Fruit fly (Drosophila melanogaster): Measurements from ENCODE around the gene HisRS.
A peak's percentile ranks its signal among the peaks of the same experiment; 100 is the strongest.

HisRS gene

DNA sequence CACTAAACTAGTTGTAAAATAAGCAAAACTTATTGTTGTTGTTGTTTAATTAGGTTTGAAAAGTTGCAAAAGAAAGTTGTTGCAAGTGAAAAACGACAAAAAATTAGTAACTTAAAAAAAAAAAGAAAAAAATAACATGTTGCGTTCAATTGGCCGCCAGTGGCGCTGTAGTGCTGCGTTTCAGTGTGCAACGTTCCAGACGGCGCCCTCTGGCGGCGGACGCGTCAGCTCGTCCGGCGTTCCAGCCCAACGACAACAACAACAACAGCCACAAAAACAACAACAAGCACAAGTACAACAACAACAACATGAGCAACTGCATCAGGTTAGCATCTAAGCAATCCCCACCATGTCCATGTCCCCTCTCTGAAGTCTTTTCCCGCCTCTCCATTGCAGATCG is 2.2 kb downstream of the HisRS start (continued):
- TF ChIP-seq stc (GFP tag; IDR thresholded peaks at IDR 0.05) (0 out of 2 replicates have a peak, but pooled peaks have one; percentile 15), CG4617 (GFP tag; optimal IDR thresholded peaks at IDR 0.05; ENCODE audit: borderline replicate concordance) (no peak), tup (GFP tag; optimal IDR thresholded peaks at IDR 0.05) (no peak), sob (GFP tag; IDR thresholded peaks at IDR 0.05) (peak; percentile 52; the same call in 1 of the 2 replicates), CG13296 (GFP tag; optimal IDR thresholded peaks at IDR 0.05) (peak; percentile 26), pho (GFP tag; optimal IDR thresholded peaks at IDR 0.05) (no peak), dimm (GFP tag; IDR thresholded peaks at IDR 0.05) (no peak), dan (GFP tag; IDR thresholded peaks at IDR 0.05) (no peak), MTF-1 (GFP tag; optimal IDR thresholded peaks at IDR 0.05; ENCODE audit: borderline replicate concordance) (peak; percentile 42), Xbp1 (GFP tag; optimal IDR thresholded peaks at IDR 0.05) (peak; percentile 57), Spps (tag; optimal IDR thresholded peaks at IDR 0.05) (no peak), CG31388 (GFP tag; optimal IDR thresholded peaks at IDR 0.05) (no peak), Ada2b (GFP tag; IDR thresholded peaks at IDR 0.05) (0 out of 2 replicates have a peak, but pooled peaks have one; percentile 22), gcm2 (GFP tag; optimal IDR thresholded peaks at IDR 0.05) (no peak), fd102C (GFP tag; optimal IDR thresholded peaks at IDR 0.05) (no peak), CG10654 (GFP tag; optimal IDR thresholded peaks at IDR 0.05) (no peak), E2f1 (GFP tag; IDR thresholded peaks at IDR 0.05) (0 out of 2 replicates have a peak, but pooled peaks have one; percentile 12), CG15011 (GFP tag; optimal IDR thresholded peaks at IDR 0.05) (no peak), Hr78 (GFP tag; optimal IDR thresholded peaks at IDR 0.05) (no peak), Dll (GFP tag; IDR thresholded peaks at IDR 0.05; ENCODE audit: partially characterized antibody) (no peak), Hr39 (optimal IDR thresholded peaks at IDR 0.05) (no peak), pb (GFP tag; optimal IDR thresholded peaks at IDR 0.05) (peak; percentile 7), CG2116 (GFP tag; optimal IDR thresholded peaks at IDR 0.05) (peak; percentile 11), YL-1 (GFP tag; optimal IDR thresholded peaks at IDR 0.05) (peak; percentile 10), trem (tag; optimal IDR thresholded peaks at IDR 0.05) (no peak), CoRest (tag; optimal IDR thresholded peaks at IDR 0.05) (peak; percentile 53), CG4404 (GFP tag; IDR thresholded peaks at IDR 0.05) (no peak), CG8765 (GFP tag; IDR thresholded peaks at IDR 0.05) (no peak), C15 (GFP tag; IDR thresholded peaks at IDR 0.05) (no peak), pita (GFP tag; optimal IDR thresholded peaks at IDR 0.05) (peak; percentile 16), eve (GFP tag; optimal IDR thresholded peaks at IDR 0.05) (no peak), Rfx (GFP tag; IDR thresholded peaks at IDR 0.05) (peak; percentile 53), Nf-YB (GFP tag; optimal IDR thresholded peaks at IDR 0.05) (peak; percentile 5), CG8944 (GFP tag; optimal IDR thresholded peaks at IDR 0.05) (peak; percentile 4), CG2199 (GFP tag; IDR thresholded peaks at IDR 0.05) (peak; percentile 83; the same call in 2 of the 3 replicates), Ravus (GFP tag; IDR thresholded peaks at IDR 0.05) (no peak), otp (GFP tag; IDR thresholded peaks at IDR 0.05) (peak; percentile 70; the same call in 1 of the 3 replicates), CG8281 (tag; optimal IDR thresholded peaks at IDR 0.05) (no peak), Sox102F (GFP tag; optimal IDR thresholded peaks at IDR 0.05) (peak; percentile 45), knrl (GFP tag; IDR thresholded peaks at IDR 0.05; ENCODE audit: partially characterized antibody) (peak; percentile 33; the same call in 1 of the 3 replicates), kah (GFP tag; optimal IDR thresholded peaks at IDR 0.05) (no peak), ewg (GFP tag; optimal IDR thresholded peaks at IDR 0.05) (peak; percentile 32), cwo (GFP tag; optimal IDR thresholded peaks at IDR 0.05) (no peak), CG3407 (GFP tag; optimal IDR thresholded peaks at IDR 0.05) (peak; percentile 12), corto (GFP tag; optimal IDR thresholded peaks at IDR 0.05) (no peak), CG7839 (tag; optimal IDR thresholded peaks at IDR 0.05) (peak; percentile 45), D19A (tag; optimal IDR thresholded peaks at IDR 0.05) (peak; percentile 15), Poxn (GFP tag; IDR thresholded peaks at IDR 0.05) (no peak), vvl (GFP tag; IDR thresholded peaks at IDR 0.05) (peak; percentile 40; the same call in 1 of the 2 replicates), CG12299 (tag; optimal IDR thresholded peaks at IDR 0.05) (no peak), wek (GFP tag; optimal IDR thresholded peaks at IDR 0.05) (no peak)
